Fruit fly (Drosophila melanogaster): ENCODE results near the gene CG13460.

The CG13460 gene

dm6 chr3L:15097878-15098520 lies 36.5 kb upstream of the CG13460 start, which contains the start of gene Ctps (continued):
- TF ChIP-seq CG14667 (GFP tag; IDR thresholded peaks at IDR 0.05) (no peak), dysf (GFP tag; IDR thresholded peaks at IDR 0.05) (no peak), Doc2 (GFP tag; IDR thresholded peaks at IDR 0.05) (no peak), insv (GFP tag; optimal IDR thresholded peaks at IDR 0.05) (no peak), tna (GFP tag; IDR thresholded peaks at IDR 0.05; ENCODE audit: partially characterized antibody) (no peak), CG12769 (tag; optimal IDR thresholded peaks at IDR 0.05) (peak; percentile 2), CG34422 (GFP tag; IDR thresholded peaks at IDR 0.05) (peak; percentile 27; the same call in 1 of the 3 replicates), Mes4 (GFP tag; optimal IDR thresholded peaks at IDR 0.05) (no peak), pzg (GFP tag; optimal IDR thresholded peaks at IDR 0.05) (peak; percentile 75), CG10431 (GFP tag; optimal IDR thresholded peaks at IDR 0.05) (no peak), Dip2 (GFP tag; IDR thresholded peaks at IDR 0.05) (no peak), gcm (GFP tag; optimal IDR thresholded peaks at IDR 0.05) (no peak), Bdp1 (GFP tag; optimal IDR thresholded peaks at IDR 0.05) (no peak), NfI (GFP tag; optimal IDR thresholded peaks at IDR 0.05) (peak; percentile 45), Xbp1 (GFP tag; optimal IDR thresholded peaks at IDR 0.05) (no peak), bcd (GFP tag; optimal IDR thresholded peaks at IDR 0.05) (no peak), H15 (GFP tag; IDR thresholded peaks at IDR 0.05) (no peak), CG12659 (GFP tag; optimal IDR thresholded peaks at IDR 0.05) (peak; percentile 24), fu2 (GFP tag; optimal IDR thresholded peaks at IDR 0.05) (no peak), ranshi (GFP tag; IDR thresholded peaks at IDR 0.05) (no peak), Dp (GFP tag; optimal IDR thresholded peaks at IDR 0.05) (peak; percentile 86), ci (GFP tag; IDR thresholded peaks at IDR 0.05) (no peak), Hmr (GFP tag; optimal IDR thresholded peaks at IDR 0.05) (peak; percentile 27), pho (GFP tag; optimal IDR thresholded peaks at IDR 0.05) (no peak), CG1602 (GFP tag; optimal IDR thresholded peaks at IDR 0.05) (no peak), Antp (GFP tag; optimal IDR thresholded peaks at IDR 0.05) (no peak), CG17186 (GFP tag; optimal IDR thresholded peaks at IDR 0.05) (peak; percentile 30), E2f1 (GFP tag; IDR thresholded peaks at IDR 0.05) (no peak), CG15011 (GFP tag; optimal IDR thresholded peaks at IDR 0.05) (no peak), mirr (GFP tag; optimal IDR thresholded peaks at IDR 0.05) (no peak), Hr78 (GFP tag; optimal IDR thresholded peaks at IDR 0.05) (no peak), crc (GFP tag; optimal IDR thresholded peaks at IDR 0.05) (no peak), trem (tag; optimal IDR thresholded peaks at IDR 0.05) (peak; percentile 13), vnd (GFP tag; IDR thresholded peaks at IDR 0.05; ENCODE audit: partially characterized antibody) (no peak), CG4424 (GFP tag; optimal IDR thresholded peaks at IDR 0.05) (no peak), fru (optimal IDR thresholded peaks at IDR 0.05) (no peak), Sox100B (GFP tag; optimal IDR thresholded peaks at IDR 0.05) (peak; percentile 10), nmo (GFP tag; optimal IDR thresholded peaks at IDR 0.05) (no peak), Taf1 (GFP tag; IDR thresholded peaks at IDR 0.05) (no peak), CG14710 (tag; optimal IDR thresholded peaks at IDR 0.05) (peak; percentile 26), Usf (GFP tag; optimal IDR thresholded peaks at IDR 0.05) (no peak), lmd (GFP tag; IDR thresholded peaks at IDR 0.05) (no peak), rib (GFP tag; IDR thresholded peaks at IDR 0.05) (no peak), croc (GFP tag; conservative IDR thresholded peaks at IDR 0.05) (no peak), CG6765 (GFP tag; optimal IDR thresholded peaks at IDR 0.05) (no peak), CG8478 (optimal IDR thresholded peaks at IDR 0.05) (no peak), Dref (GFP tag; IDR thresholded peaks at IDR 0.05) (no peak), tin (GFP tag; optimal IDR thresholded peaks at IDR 0.05) (peak; percentile 7), CG3995 (GFP tag; optimal IDR thresholded peaks at IDR 0.05) (peak; percentile 31), jumu (GFP tag; optimal IDR thresholded peaks at IDR 0.05) (no peak), her (GFP tag; optimal IDR thresholded peaks at IDR 0.05) (peak; percentile 50), CG9215 (GFP tag; IDR thresholded peaks at IDR 0.05) (no peak)
